Worm (Caenorhabditis elegans) whole organism, young adult: ENCODE measurements around the gene imb-2.

Source experiments
- B0035.1 ChIP-seq: sonication (generic microtip); optimal IDR thresholded peaks from 2 replicates; lab custom pipeline; 2016; ENCODE audit warnings: missing genetic modification characterization, mild to moderate bottlenecking, missing compliant biosample characterization, missing genotype, missing genetic modification reagents
- B0261.1 ChIP-seq: sonication (generic microtip); optimal IDR thresholded peaks from 2 replicates; lab custom pipeline; 2016; ENCODE audit warnings: mild to moderate bottlenecking, missing genetic modification characterization, moderate library complexity, missing compliant biosample characterization
- F23B12.7 ChIP-seq: sonication (generic microtip); optimal IDR thresholded peaks from 2 replicates; lab custom pipeline; 2017; ENCODE audit warnings: missing genetic modification characterization, mild to moderate bottlenecking, missing compliant biosample characterization, antibody characterized with exemption, moderate library complexity; ENCODE audit not compliant: insufficient read depth
- F33H1.4 ChIP-seq: fragments of 200-800 bp; sonication (Bioruptor generic); IDR thresholded peaks from 2 replicates; pipeline ENCODE4 v1.3.6; 2022; ENCODE audit warnings: missing genetic modification reagents, missing genetic modification characterization, missing compliant biosample characterization
- F49E8.2 ChIP-seq: sonication (generic microtip); optimal IDR thresholded peaks from 3 replicates; lab custom pipeline; 2017; ENCODE audit warnings: missing genetic modification characterization, mild to moderate bottlenecking, missing compliant biosample characterization, antibody characterized with exemption, moderate library complexity; ENCODE audit not compliant: insufficient read depth
- F52B5.7 ChIP-seq: sonication (generic microtip); optimal IDR thresholded peaks from 2 replicates; lab custom pipeline; 2016; ENCODE audit warnings: mild to moderate bottlenecking, missing genetic modification characterization, missing compliant biosample characterization
- F55B11.4 ChIP-seq: sonication (generic microtip); optimal IDR thresholded peaks from 2 replicates; lab custom pipeline; 2016; ENCODE audit warnings: missing compliant biosample characterization, missing genetic modification characterization, borderline replicate concordance; ENCODE audit not compliant: insufficient read depth
- F57A8.1 ChIP-seq: fragments of 200-800 bp; sonication (Bioruptor generic); optimal IDR thresholded peaks from 2 replicates; lab custom pipeline; 2018; ENCODE audit warnings: mild to moderate bottlenecking, missing genetic modification characterization, moderate library complexity, missing compliant biosample characterization
- F57C9.4 ChIP-seq: sonication (generic microtip); optimal IDR thresholded peaks from 2 replicates; lab custom pipeline; 2017; ENCODE audit warnings: mild to moderate bottlenecking, missing genetic modification characterization, missing compliant biosample characterization
- K12H6.12 ChIP-seq: fragments of 200-800 bp; sonication (Bioruptor generic); optimal IDR thresholded peaks from 2 replicates; lab custom pipeline; 2018; ENCODE audit warnings: mild to moderate bottlenecking, missing genetic modification characterization, missing compliant biosample characterization
- Y53F4B.3 ChIP-seq: fragments of 200-800 bp; sonication (Bioruptor generic); IDR thresholded peaks from 2 replicates; pipeline ENCODE4 v1.3.6; 2022; ENCODE audit warnings: missing genetic modification reagents, missing genetic modification characterization, missing compliant biosample characterization
- Y56A3A.18 ChIP-seq: fragments of 200-800 bp; sonication (Bioruptor generic); IDR thresholded peaks from 2 replicates; pipeline ENCODE4 v1.3.6; 2022; ENCODE audit warnings: missing genetic modification reagents, missing genetic modification characterization, missing compliant biosample characterization
- Y67H2A.10 ChIP-seq: fragments of 200-800 bp; sonication (Bioruptor generic); conservative IDR thresholded peaks from 2 replicates; pipeline ENCODE4 v1.3.6; 2022; ENCODE audit warnings: missing genetic modification reagents, missing genetic modification characterization, missing compliant biosample characterization
- Y95B8A.8 ChIP-seq: fragments of 200-800 bp; sonication (Bioruptor generic); IDR thresholded peaks from 2 replicates; pipeline ENCODE4 v1.3.6; 2022; ENCODE audit warnings: missing genetic modification reagents, missing genetic modification characterization, missing compliant biosample characterization
- ZK185.1 ChIP-seq: sonication (generic microtip); optimal IDR thresholded peaks from 2 replicates; lab custom pipeline; 2016; ENCODE audit warnings: mild to moderate bottlenecking, missing genetic modification characterization, missing compliant biosample characterization; ENCODE audit not compliant: poor library complexity, severe bottlenecking
- ama-1 ChIP-seq, 3 experiments: fragments of 150-350 bp in 1 of 3; sonication (generic microtip) in 2 of 3; optimal IDR thresholded peaks; 2 replicates each; lab custom pipeline; 2014 to 2018; ENCODE audit warnings: missing biosample characterization in 2 of 3, missing genetic modification characterization in 2 of 3, missing genetic modification reagents in 2 of 3
- aptf-3 ChIP-seq: fragments of 200-800 bp; sonication (Bioruptor generic); IDR thresholded peaks from 2 replicates; pipeline ENCODE4 v1.3.6; 2022; ENCODE audit warnings: missing genetic modification characterization, missing compliant biosample characterization
- atf-7 ChIP-seq: sonication (generic microtip); optimal IDR thresholded peaks from 2 replicates; lab custom pipeline; 2017; ENCODE audit warnings: mild to moderate bottlenecking, missing genetic modification characterization, missing compliant biosample characterization
- athp-1 ChIP-seq: sonication (generic microtip); optimal IDR thresholded peaks from 2 replicates; lab custom pipeline; 2017; ENCODE audit warnings: mild to moderate bottlenecking, missing genetic modification characterization, missing compliant biosample characterization
- attf-3 ChIP-seq: fragments of 200-800 bp; sonication (Bioruptor generic); conservative IDR thresholded peaks from 2 replicates; pipeline ENCODE4 v1.3.6; 2022; ENCODE audit warnings: missing genetic modification reagents, missing genetic modification characterization, missing compliant biosample characterization
- bed-2 ChIP-seq: fragments of 200-800 bp; sonication (Bioruptor generic); IDR thresholded peaks from 2 replicates; pipeline ENCODE4 v1.3.6; 2022; ENCODE audit warnings: missing genetic modification reagents, missing genetic modification characterization, missing compliant biosample characterization
- ccch-3 ChIP-seq: fragments of 200-800 bp; sonication (Bioruptor generic); optimal IDR thresholded peaks from 2 replicates; lab custom pipeline; 2018; ENCODE audit warnings: mild to moderate bottlenecking, missing genetic modification characterization, missing compliant biosample characterization
- ceh-79 ChIP-seq: sonication (generic microtip); optimal IDR thresholded peaks from 2 replicates; lab custom pipeline; 2017; ENCODE audit warnings: mild to moderate bottlenecking, missing genetic modification characterization, missing compliant biosample characterization
- dpff-1 ChIP-seq: sonication (generic microtip); optimal IDR thresholded peaks from 2 replicates; lab custom pipeline; 2017; ENCODE audit warnings: mild to moderate bottlenecking, missing genetic modification characterization, missing compliant biosample characterization
- ets-4 ChIP-seq: fragments of 200-800 bp; sonication (Bioruptor generic); optimal IDR thresholded peaks from 2 replicates; lab custom pipeline; 2018; ENCODE audit warnings: mild to moderate bottlenecking, missing genetic modification characterization, missing compliant biosample characterization
- gei-17 ChIP-seq: fragments of 200-800 bp; sonication (Bioruptor generic); optimal IDR thresholded peaks from 2 replicates; lab custom pipeline; 2018; ENCODE audit warnings: mild to moderate bottlenecking, missing genetic modification characterization, missing compliant biosample characterization
- him-1 ChIP-seq: sonication (generic microtip); optimal IDR thresholded peaks from 2 replicates; lab custom pipeline; 2016; ENCODE audit warnings: missing genotype, missing genetic modification reagents, missing genetic modification characterization, missing compliant biosample characterization
- hlh-12 ChIP-seq: sonication (generic microtip); optimal IDR thresholded peaks from 2 replicates; lab custom pipeline; 2016; ENCODE audit warnings: missing genetic modification characterization, missing compliant biosample characterization
- lag-1 ChIP-seq: fragments of 200-800 bp; sonication (Bioruptor generic); IDR thresholded peaks from 2 replicates; pipeline ENCODE4 v1.3.6; 2022; ENCODE audit warnings: missing genetic modification reagents, missing genetic modification characterization, missing compliant biosample characterization
- lin-35 ChIP-seq, 3 experiments: fragments of 150-350 bp in 2 of 3; sonication (generic microtip) in 1 of 3; optimal IDR thresholded peaks; 2 replicates each; lab custom pipeline; 2014 to 2018; ENCODE audit warnings: missing biosample characterization in 3 of 3, missing genetic modification characterization in 3 of 3, missing genetic modification reagents in 3 of 3
- lin-40 ChIP-seq: sonication (generic microtip); optimal IDR thresholded peaks from 2 replicates; lab custom pipeline; 2016; ENCODE audit warnings: missing genetic modification characterization, mild to moderate bottlenecking, missing compliant biosample characterization, missing genotype, missing genetic modification reagents
- lsy-27 ChIP-seq: sonication (generic microtip); optimal IDR thresholded peaks from 2 replicates; lab custom pipeline; 2017; ENCODE audit warnings: missing genetic modification characterization, mild to moderate bottlenecking, missing compliant biosample characterization, antibody characterized with exemption, missing genotype, borderline replicate concordance; ENCODE audit not compliant: insufficient read depth
- madf-6 ChIP-seq: fragments of 200-800 bp; sonication (Bioruptor generic); IDR thresholded peaks from 2 replicates; pipeline ENCODE4 v1.3.6; 2022; ENCODE audit warnings: missing genetic modification reagents, missing genetic modification characterization, missing compliant biosample characterization
- mcd-1 ChIP-seq: fragments of 200-800 bp; sonication (Bioruptor generic); IDR thresholded peaks from 2 replicates; pipeline ENCODE4 v1.3.6; 2022; ENCODE audit warnings: missing genetic modification reagents, missing genetic modification characterization, missing compliant biosample characterization
- nhr-120 ChIP-seq: fragments of 200-800 bp; sonication (Bioruptor generic); IDR thresholded peaks from 2 replicates; pipeline ENCODE4 v1.3.6; 2022; ENCODE audit warnings: missing genetic modification characterization, missing compliant biosample characterization
- nhr-90 ChIP-seq: sonication (generic microtip); optimal IDR thresholded peaks from 2 replicates; lab custom pipeline; 2016; ENCODE audit warnings: missing genotype, mild to moderate bottlenecking, missing genetic modification characterization, missing compliant biosample characterization
- pbrm-1 ChIP-seq: fragments of 200-800 bp; sonication (Bioruptor generic); IDR thresholded peaks from 2 replicates; pipeline ENCODE4 v1.3.6; 2022; ENCODE audit warnings: missing genetic modification reagents, missing genetic modification characterization, missing compliant biosample characterization
- rpc-1 ChIP-seq, 2 experiments: fragments of 150-350 bp in 1 of 2; sonication (generic microtip) in 1 of 2; optimal IDR thresholded peaks; 2 replicates each; lab custom pipeline; 2014 to 2018; ENCODE audit warnings: missing biosample characterization in 1 of 2, missing genetic modification characterization in 1 of 2, missing genetic modification reagents in 1 of 2, missing genotype in 1 of 2
- snpc-4 ChIP-seq, 5 experiments: fragments of 150-350 bp in 1 of 5; sonication (generic microtip) in 4 of 5; optimal IDR thresholded peaks; 2 replicates each; lab custom pipeline; 2014 to 2018; ENCODE audit warnings: missing genetic modification characterization in 5 of 5, missing biosample characterization in 3 of 5, antibody characterized with exemption in 2 of 5, mild to moderate bottlenecking in 2 of 5, missing compliant biosample characterization in 2 of 5, missing genotype in 2 of 5, moderate library complexity in 2 of 5, missing genetic modification reagents in 1 of 5
- zim-3 ChIP-seq: sonication (generic microtip); optimal IDR thresholded peaks from 2 replicates; lab custom pipeline; 2017; ENCODE audit warnings: mild to moderate bottlenecking, missing genetic modification characterization, moderate library complexity, missing compliant biosample characterization
- ztf-25 ChIP-seq: fragments of 200-800 bp; sonication (Bioruptor generic); IDR thresholded peaks from 2 replicates; pipeline ENCODE4 v1.3.6; 2022; ENCODE audit warnings: missing genetic modification reagents, missing genetic modification characterization, missing compliant biosample characterization
- ztf-26 ChIP-seq: sonication (generic microtip); optimal IDR thresholded peaks from 2 replicates; lab custom pipeline; 2017; ENCODE audit warnings: missing genetic modification characterization, missing compliant biosample characterization
- ztf-3 ChIP-seq: fragments of 200-800 bp; sonication (Bioruptor generic); optimal IDR thresholded peaks from 2 replicates; lab custom pipeline; 2018; ENCODE audit warnings: mild to moderate bottlenecking, missing genetic modification characterization, missing compliant biosample characterization

Gene imb-2

DNA sequence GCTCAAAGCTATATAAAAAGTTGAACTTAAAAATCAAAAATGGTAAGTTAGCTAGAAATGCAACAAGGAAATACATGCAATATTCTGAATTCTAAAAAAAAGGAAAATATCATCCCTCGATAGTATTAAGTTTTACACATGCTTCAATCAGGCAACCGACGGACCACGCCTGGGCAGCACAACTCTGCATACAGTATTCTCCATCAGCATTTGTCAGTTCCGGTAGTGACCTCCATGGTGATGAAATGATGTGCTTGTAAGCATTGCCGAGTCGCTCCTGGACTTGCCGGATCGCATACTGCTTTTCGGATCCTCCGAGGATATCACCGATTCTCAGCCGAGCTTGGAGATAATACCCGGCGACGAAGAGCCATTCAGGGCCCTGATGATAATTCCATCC, 14.7 kb upstream of the imb-2 start (continued):
- no peak for TF ChIP-seq F33H1.4 (GFP tag; lab: Robert Waterston, UW)
- no peak for TF ChIP-seq bed-2 (GFP tag; lab: Robert Waterston, UW)
- peak; percentile 39 for TF ChIP-seq F52B5.7
- no peak for TF ChIP-seq ets-4 (GFP tag; lab: Kevin White, UChicago)
- no peak for TF ChIP-seq nhr-90 (tag; lab: Kevin White, UChicago)
- peak; percentile 75 for TF ChIP-seq F49E8.2 (tag; lab: Kevin White, UChicago)
- TF ChIP-seq attf-3 (GFP tag; lab: Robert Waterston, UW): no peak
- no peak for TF ChIP-seq lag-1 (GFP tag; lab: Robert Waterston, UW)
- no peak for TF ChIP-seq ztf-3 (GFP tag; lab: Kevin White, UChicago)
- no peak for TF ChIP-seq Y53F4B.3 (GFP tag; lab: Robert Waterston, UW)
- TF ChIP-seq, all 124 proteins: peak for 38

DNA sequence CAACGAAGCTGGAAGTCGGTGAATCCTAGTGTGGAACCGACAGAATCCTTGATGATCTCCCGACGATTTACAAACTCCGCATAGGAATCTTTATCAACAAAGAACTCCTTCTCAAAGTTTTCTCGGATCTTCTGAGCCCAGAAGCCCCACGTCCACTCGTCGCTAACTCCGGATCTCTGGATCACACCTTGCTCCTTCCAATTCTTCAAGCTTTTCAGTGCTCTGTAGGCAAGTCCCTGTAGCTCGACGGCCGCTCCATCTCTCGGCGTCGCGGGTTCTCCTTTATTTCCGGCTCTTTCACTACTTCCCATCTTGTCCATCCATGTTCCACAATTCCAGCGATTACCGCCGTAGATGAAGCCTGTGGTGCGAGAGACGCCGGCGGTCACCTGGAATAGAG, 14.1 kb upstream of the imb-2 start:
- no peak for TF ChIP-seq gei-17
- no peak for TF ChIP-seq ccch-3 (GFP tag; lab: Kevin White, UChicago)
- TF ChIP-seq ztf-25: no peak
- no peak for TF ChIP-seq F57A8.1 (GFP tag; lab: Kevin White, UChicago)
- TF ChIP-seq hlh-12 (tag; lab: Kevin White, UChicago): no peak
- TF ChIP-seq aptf-3 (GFP tag; lab: Robert Waterston, UW): no peak
- no peak for TF ChIP-seq pbrm-1 (GFP tag; lab: Robert Waterston, UW)
- TF ChIP-seq F57C9.4 (tag; lab: Kevin White, UChicago): no peak
- no peak for TF ChIP-seq B0261.1 (tag; lab: Kevin White, UChicago)
- no peak for TF ChIP-seq mcd-1
- no peak for TF ChIP-seq lsy-27
- TF ChIP-seq Y53F4B.3 (GFP tag; lab: Robert Waterston, UW): no peak
- TF ChIP-seq, all 124 proteins: peak for 0

DNA sequence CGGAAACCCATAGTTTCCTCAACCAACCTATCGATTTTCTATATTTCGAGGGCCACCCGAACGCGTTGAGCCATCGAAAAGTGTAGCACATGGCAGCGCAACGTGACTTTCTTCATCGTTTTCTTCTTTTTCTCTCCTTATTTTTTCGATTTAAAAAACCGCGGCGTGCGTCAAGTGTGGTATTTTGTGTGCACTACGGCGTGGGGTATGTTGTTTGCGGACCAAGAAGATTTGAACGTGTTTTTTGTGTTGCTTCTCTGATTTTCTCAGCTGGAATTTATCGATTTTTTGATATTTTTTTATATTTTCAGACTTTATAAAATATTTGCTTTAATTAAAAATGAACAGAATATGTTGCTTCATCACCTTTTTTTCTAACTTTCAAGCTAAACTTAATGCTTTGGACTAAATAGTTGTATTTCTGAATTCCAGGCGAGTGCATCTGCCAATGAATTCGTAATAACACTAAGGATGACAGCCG, 7.5 kb upstream of the imb-2 start, which contains the start of the genes agl-1 and pfs-2:
Gene agl-1, minus strand, starts transcription at position 178 of the 481 bp plus-strand sequence.
Gene pfs-2, plus strand, starts transcription at position 431 of the 481 bp plus-strand sequence.
- peak; percentile 29 for TF ChIP-seq K12H6.12 (tag; lab: Kevin White, UChicago)
- peak in 2 of 3 experiments; percentile 18 to 90 for TF ChIP-seq lin-35 (GFP tag; optimal IDR thresholded peaks at IDR 0.05; lab: Kevin White, UChicago)
- no peak for TF ChIP-seq him-1 (tag; lab: Kevin White, UChicago)
- TF ChIP-seq ztf-26 (tag; lab: Kevin White, UChicago): no peak
- no peak for TF ChIP-seq rpc-1 (optimal IDR thresholded peaks at IDR 0.05; lab: Kevin White, UChicago)
- no peak for TF ChIP-seq rpc-1 (tag; optimal IDR thresholded peaks at IDR 0.05; lab: Kevin White, UChicago)
- no peak for TF ChIP-seq atf-7 (tag; lab: Kevin White, UChicago)
- no peak for TF ChIP-seq F55B11.4
- peak; percentile 67 for TF ChIP-seq mcd-1
- no peak for TF ChIP-seq dpff-1 (tag; lab: Kevin White, UChicago)
- no peak for TF ChIP-seq Y56A3A.18
- no peak for TF ChIP-seq lsy-27
- no peak for TF ChIP-seq Y95B8A.8 (GFP tag; lab: Robert Waterston, UW)
- no peak for TF ChIP-seq ama-1 (optimal IDR thresholded peaks at IDR 0.05; lab: Kevin White, UChicago)
- no peak for TF ChIP-seq ama-1 (GFP tag; optimal IDR thresholded peaks at IDR 0.05; lab: Kevin White, UChicago)
- peak; percentile 20 for TF ChIP-seq ZK185.1 (tag; lab: Kevin White, UChicago)
- no peak for TF ChIP-seq zim-3 (tag; lab: Kevin White, UChicago)
- TF ChIP-seq nhr-120: no peak
- no peak for TF ChIP-seq ceh-79 (tag; lab: Kevin White, UChicago)
- TF ChIP-seq gei-17: no peak
- TF ChIP-seq Y67H2A.10 (GFP tag; lab: Robert Waterston, UW): no peak
- no peak for TF ChIP-seq snpc-4 (GFP tag; optimal IDR thresholded peaks at IDR 0.05; lab: Kevin White, UChicago)
- peak in 2 of 4 experiments; percentile 39 to 51 for TF ChIP-seq snpc-4 (tag; optimal IDR thresholded peaks at IDR 0.05; lab: Kevin White, UChicago)
- no peak for TF ChIP-seq F57C9.4 (tag; lab: Kevin White, UChicago)
- no peak for TF ChIP-seq B0035.1
- TF ChIP-seq madf-6 (GFP tag; lab: Robert Waterston, UW): peak; percentile 50
- peak; percentile 54 for TF ChIP-seq lin-40 (tag; lab: Kevin White, UChicago)
- peak; percentile 69 for TF ChIP-seq F23B12.7
- no peak for TF ChIP-seq athp-1 (tag; lab: Kevin White, UChicago)
